Worm (Caenorhabditis elegans) whole organism, L2 larva: Measurements from ENCODE around the gene C39B5.2.
A peak's percentile ranks its signal among the peaks of the same experiment; 100 is the strongest.

ENCODE experiments used
- C34F6.9 ChIP-seq: fragments of 150-350 bp; optimal IDR thresholded peaks from 2 replicates; lab custom pipeline; 2014; ENCODE audit warnings: missing biosample characterization, missing genetic modification characterization
- ZK546.5 ChIP-seq: sonication (generic microtip); optimal IDR thresholded peaks from 2 replicates; lab custom pipeline; 2017; ENCODE audit warnings: missing biosample characterization, missing genetic modification characterization
- alr-1 ChIP-seq: fragments of 150-350 bp; optimal IDR thresholded peaks from 2 replicates; lab custom pipeline; 2014; ENCODE audit warnings: missing biosample characterization, missing genetic modification characterization
- aly-2 ChIP-seq: fragments of 150-350 bp; optimal IDR thresholded peaks from 2 replicates; lab custom pipeline; 2014; ENCODE audit warnings: missing biosample characterization, missing genetic modification characterization
- ama-1 ChIP-seq: fragments of 150-350 bp; optimal IDR thresholded peaks from 2 replicates; lab custom pipeline; 2018; ENCODE audit warnings: inconsistent platforms
- blmp-1 ChIP-seq: sonication (generic microtip); optimal IDR thresholded peaks from 2 replicates; lab custom pipeline; 2017; ENCODE audit warnings: missing genetic modification characterization, mild to moderate bottlenecking, missing compliant biosample characterization, antibody characterized with exemption, moderate library complexity; ENCODE audit not compliant: insufficient read depth
- egl-27 ChIP-seq: sonication (generic microtip); optimal IDR thresholded peaks from 3 replicates; lab custom pipeline; 2017; ENCODE audit warnings: missing biosample characterization, missing genetic modification reagents, missing genetic modification characterization
- elt-1 ChIP-seq: fragments of 150-350 bp; optimal IDR thresholded peaks from 2 replicates; lab custom pipeline; 2014; ENCODE audit warnings: missing biosample characterization, missing genetic modification characterization
- fos-1 ChIP-seq: fragments of 150-350 bp; optimal IDR thresholded peaks from 2 replicates; lab custom pipeline; 2014; ENCODE audit warnings: missing biosample characterization, missing genetic modification characterization
- gmeb-1 ChIP-seq: fragments of 150-350 bp; optimal IDR thresholded peaks from 2 replicates; lab custom pipeline; 2014; ENCODE audit warnings: missing biosample characterization, missing genetic modification characterization
- lin-11 ChIP-seq: fragments of 150-350 bp; sonication (generic microtip); optimal IDR thresholded peaks from 2 replicates; lab custom pipeline; 2014; ENCODE audit warnings: missing biosample characterization, missing genetic modification characterization, inconsistent platforms, mixed read lengths
- lin-39 ChIP-seq: fragments of 150-350 bp; optimal IDR thresholded peaks from 2 replicates; lab custom pipeline; 2014; ENCODE audit warnings: missing biosample characterization, missing genetic modification reagents, missing genetic modification characterization
- lsy-2 ChIP-seq, 2 experiments: fragments of 150-350 bp in 1 of 2; sonication (generic microtip) in 1 of 2; optimal IDR thresholded peaks; 2 replicates each; lab custom pipeline; 2014 to 2017; ENCODE audit warnings: missing biosample characterization in 2 of 2, missing genetic modification characterization in 2 of 2
- nhr-21 ChIP-seq: fragments of 150-350 bp; optimal IDR thresholded peaks from 2 replicates; lab custom pipeline; 2014; ENCODE audit warnings: missing biosample characterization, missing genetic modification characterization
- nhr-25 ChIP-seq: fragments of 150-350 bp; sonication (generic microtip); optimal IDR thresholded peaks from 3 replicates; lab custom pipeline; 2014; ENCODE audit warnings: missing biosample characterization, missing genetic modification characterization
- nhr-6 ChIP-seq: fragments of 150-350 bp; optimal IDR thresholded peaks from 2 replicates; lab custom pipeline; 2014; ENCODE audit warnings: missing biosample characterization, missing genetic modification characterization
- nhr-77 ChIP-seq: fragments of 150-350 bp; optimal IDR thresholded peaks from 2 replicates; lab custom pipeline; 2014; ENCODE audit warnings: missing biosample characterization, missing genetic modification characterization
- sma-3 ChIP-seq: sonication (generic microtip); optimal IDR thresholded peaks from 2 replicates; lab custom pipeline; 2016; ENCODE audit warnings: missing genetic modification reagents, missing genetic modification characterization, missing compliant biosample characterization
- sma-9 ChIP-seq, 2 experiments: fragments of 150-350 bp in 1 of 2; sonication (generic microtip) in 1 of 2; optimal IDR thresholded peaks; 2 replicates each; lab custom pipeline; 2014 to 2016; ENCODE audit warnings: missing genetic modification characterization in 2 of 2, mild to moderate bottlenecking in 1 of 2, missing biosample characterization in 1 of 2, missing compliant biosample characterization in 1 of 2, missing genetic modification reagents in 1 of 2, moderate library complexity in 1 of 2
- unc-62 ChIP-seq: fragments of 150-350 bp; optimal IDR thresholded peaks from 2 replicates; lab custom pipeline; 2014; ENCODE audit warnings: missing biosample characterization, missing genetic modification reagents, missing genetic modification characterization
- ztf-11 ChIP-seq: sonication (generic microtip); optimal IDR thresholded peaks from 2 replicates; lab custom pipeline; 2017; ENCODE audit warnings: missing biosample characterization, missing genetic modification characterization
- ztf-4 ChIP-seq: fragments of 150-350 bp; optimal IDR thresholded peaks from 2 replicates; lab custom pipeline; 2014; ENCODE audit warnings: missing biosample characterization, missing genetic modification characterization

C39B5.2 gene

ce11 chrIII:2279457-2279856 is 44.8 kb downstream of the C39B5.2 start, which contains the start of gene Y54F10BM.23:
Y54F10BM.23 (minus strand) TSS chrIII:2279557.
- TF ChIP-seq lin-11 (tag; lab: Kevin White, UChicago), result no peak

- TF ChIP-seq sma-3 (GFP tag; lab: Kevin White, UChicago) (peak; percentile 59), egl-27 (no peak), lin-11 (tag; lab: Kevin White, UChicago) (no peak), nhr-25 (peak; percentile 60)
These were observed 45.9 kb downstream of the C39B5.2 start, which contains the start of gene Y54F10BM.22 for ce11 chrIII:2280569-2280968. Y54F10BM.22 (plus strand) TSS chrIII:2280899.

ce11 chrIII:2281975-2282957 is 47.6 kb downstream of the C39B5.2 start, which contains the start of gene Y54F10BM.3:
Y54F10BM.3 (plus strand) TSS chrIII:2282025.
- TF ChIP-seq ztf-4 (tag; lab: Kevin White, UChicago) (no peak), C34F6.9 (tag; lab: Kevin White, UChicago) (no peak), elt-1 (tag; lab: Kevin White, UChicago) (no peak), ztf-11 (tag; lab: Kevin White, UChicago) (no peak), blmp-1 (tag; lab: Kevin White, UChicago) (no peak), fos-1 (tag; lab: Kevin White, UChicago) (no peak), alr-1 (tag; lab: Kevin White, UChicago) (no peak), gmeb-1 (tag; lab: Kevin White, UChicago) (no peak), ama-1 (lab: Kevin White, UChicago) (no peak), aly-2 (no peak), nhr-6 (tag; lab: Kevin White, UChicago) (no peak), nhr-25 (no peak), unc-62 (no peak)

- TF ChIP-seq sma-9 (GFP tag; optimal IDR thresholded peaks at IDR 0.05; lab: Kevin White, UChicago) (no peak), sma-9 (tag; optimal IDR thresholded peaks at IDR 0.05; lab: Kevin White, UChicago) (no peak), lin-39 (tag; lab: Kevin White, UChicago) (no peak), lsy-2 (tag; optimal IDR thresholded peaks at IDR 0.05; lab: Kevin White, UChicago) (no peak), nhr-21 (no peak), ztf-11 (tag; lab: Kevin White, UChicago) (no peak), sma-3 (GFP tag; lab: Kevin White, UChicago) (no peak), ZK546.5 (tag; lab: Kevin White, UChicago) (no peak), nhr-77 (tag; lab: Kevin White, UChicago) (no peak), elt-1 (tag; lab: Kevin White, UChicago) (no peak)
- TF ChIP-seq, all 48 proteins: peak for 0
These were observed 48.7 kb downstream of the C39B5.2 start for ce11 chrIII:2283341-2283847.
